Worm (Caenorhabditis elegans): ENCODE data around the gene R13H4.2.

R13H4.2 gene

ce11 chrV:11809935-11810334 lies 26.3 kb upstream of the R13H4.2 start:
- TF ChIP-seq him-1 (tag; optimal IDR thresholded peaks at IDR 0.05) (no peak), dao-5 (tag; optimal IDR thresholded peaks at IDR 0.05) (no peak), W03F9.2 (tag; optimal IDR thresholded peaks at IDR 0.05) (no peak)

- TF ChIP-seq W03F9.2 (tag; optimal IDR thresholded peaks at IDR 0.05): no peak
- no peak for TF ChIP-seq him-1 (tag; optimal IDR thresholded peaks at IDR 0.05)
- TF ChIP-seq dao-5 (tag; optimal IDR thresholded peaks at IDR 0.05): no peak
Measured at ce11 chrV:11811921-11812320, 24.3 kb upstream of the R13H4.2 start, which contains the start of gene D2023.3. D2023.3 (minus strand) TSS chrV:11812021.

ce11 chrV:11815566-11815965 lies 20.6 kb upstream of the R13H4.2 start:
- TF ChIP-seq dao-5 (tag; optimal IDR thresholded peaks at IDR 0.05): no peak
- TF ChIP-seq him-1 (tag; optimal IDR thresholded peaks at IDR 0.05): no peak
- TF ChIP-seq W03F9.2 (tag; optimal IDR thresholded peaks at IDR 0.05): no peak

- TF ChIP-seq dao-5 (tag; optimal IDR thresholded peaks at IDR 0.05) (no peak), him-1 (tag; optimal IDR thresholded peaks at IDR 0.05) (no peak), W03F9.2 (tag; optimal IDR thresholded peaks at IDR 0.05) (no peak)
Measured at ce11 chrV:11817263-11817726, 18.9 kb upstream of the R13H4.2 start.

- TF ChIP-seq him-1 (tag; optimal IDR thresholded peaks at IDR 0.05): no peak
- no peak for TF ChIP-seq dao-5 (tag; optimal IDR thresholded peaks at IDR 0.05)
- TF ChIP-seq W03F9.2 (tag; optimal IDR thresholded peaks at IDR 0.05): no peak
Measured at ce11 chrV:11818064-11818463, 18.1 kb upstream of the R13H4.2 start.

- no peak for TF ChIP-seq him-1 (tag; optimal IDR thresholded peaks at IDR 0.05)
- no peak for TF ChIP-seq W03F9.2 (tag; optimal IDR thresholded peaks at IDR 0.05)
- TF ChIP-seq dao-5 (tag; optimal IDR thresholded peaks at IDR 0.05): no peak
Measured at ce11 chrV:11818786-11819185, 17.4 kb upstream of the R13H4.2 start.

- TF ChIP-seq him-1 (tag; optimal IDR thresholded peaks at IDR 0.05) (no peak), W03F9.2 (tag; optimal IDR thresholded peaks at IDR 0.05) (no peak), dao-5 (tag; optimal IDR thresholded peaks at IDR 0.05) (no peak)
Measured at ce11 chrV:11819451-11819850, 16.7 kb upstream of the R13H4.2 start.

- TF ChIP-seq W03F9.2 (tag; optimal IDR thresholded peaks at IDR 0.05) (no peak), him-1 (tag; optimal IDR thresholded peaks at IDR 0.05) (no peak), dao-5 (tag; optimal IDR thresholded peaks at IDR 0.05) (no peak)
Measured at ce11 chrV:11820551-11820950, 15.6 kb upstream of the R13H4.2 start.

- TF ChIP-seq W03F9.2 (tag; optimal IDR thresholded peaks at IDR 0.05): peak; percentile 8
- no peak for TF ChIP-seq dao-5 (tag; optimal IDR thresholded peaks at IDR 0.05)
- TF ChIP-seq him-1 (tag; optimal IDR thresholded peaks at IDR 0.05): no peak
Measured at ce11 chrV:11822461-11822939, 13.7 kb upstream of the R13H4.2 start, which contains the start of gene pyc-1. pyc-1 (minus strand) TSS chrV:11822529.

ce11 chrV:11823978-11824377 lies 12.2 kb upstream of the R13H4.2 start:
- peak; percentile 35 for TF ChIP-seq W03F9.2 (tag; optimal IDR thresholded peaks at IDR 0.05)
- TF ChIP-seq him-1 (tag; optimal IDR thresholded peaks at IDR 0.05): no peak

- TF ChIP-seq dao-5 (tag; optimal IDR thresholded peaks at IDR 0.05) (no peak), him-1 (tag; optimal IDR thresholded peaks at IDR 0.05) (no peak), W03F9.2 (tag; optimal IDR thresholded peaks at IDR 0.05) (no peak)
Measured at ce11 chrV:11825662-11826061, 10.5 kb upstream of the R13H4.2 start, which contains the start of gene D2023.4. D2023.4 (minus strand) TSS chrV:11825762.

ce11 chrV:11826967-11827366 lies 9.2 kb upstream of the R13H4.2 start, which contains the start of the genes mpst-1 and D2023.6:
mpst-1 (minus strand) TSS chrV:11827067.
D2023.6 (plus strand) TSS chrV:11827354.
- TF ChIP-seq dao-5 (tag; optimal IDR thresholded peaks at IDR 0.05): no peak
- no peak for TF ChIP-seq him-1 (tag; optimal IDR thresholded peaks at IDR 0.05)
- no peak for TF ChIP-seq W03F9.2 (tag; optimal IDR thresholded peaks at IDR 0.05)

- TF ChIP-seq him-1 (tag; optimal IDR thresholded peaks at IDR 0.05) (no peak), dao-5 (tag; optimal IDR thresholded peaks at IDR 0.05) (no peak), W03F9.2 (tag; optimal IDR thresholded peaks at IDR 0.05) (no peak)
Measured at ce11 chrV:11829282-11829681, 6.9 kb upstream of the R13H4.2 start, which contains the start of gene col-158. col-158 (plus strand) TSS chrV:11829582.

ce11 chrV:11833319-11833718 lies 2.9 kb upstream of the R13H4.2 start, which contains the start of gene pho-8:
pho-8 (plus strand) TSS chrV:11833619.
- TF ChIP-seq W03F9.2 (tag; optimal IDR thresholded peaks at IDR 0.05) (no peak), dao-5 (tag; optimal IDR thresholded peaks at IDR 0.05) (no peak), him-1 (tag; optimal IDR thresholded peaks at IDR 0.05) (no peak)

ce11 chrV:11839220-11839619 lies 3.0 kb downstream of the R13H4.2 start, which contains the start of gene idpb-5:
idpb-5 (plus strand) TSS chrV:11839520.
- TF ChIP-seq him-1 (tag; optimal IDR thresholded peaks at IDR 0.05) (no peak), dao-5 (tag; optimal IDR thresholded peaks at IDR 0.05) (no peak), W03F9.2 (tag; optimal IDR thresholded peaks at IDR 0.05) (no peak)
